Worm (Caenorhabditis elegans): Measurements from ENCODE around the gene twk-35.

- no peak for TF ChIP-seq pqm-1 (tag; optimal IDR thresholded peaks at IDR 0.05)
- no peak for TF ChIP-seq lin-39 (tag; optimal IDR thresholded peaks at IDR 0.05)
- no peak for TF ChIP-seq lin-35 (GFP tag; optimal IDR thresholded peaks at IDR 0.05)
- TF ChIP-seq ces-1 (GFP tag; optimal IDR thresholded peaks at IDR 0.05) = no peak
- TF ChIP-seq swsn-7 (tag; optimal IDR thresholded peaks at IDR 0.05) = no peak
- TF ChIP-seq isw-1 (GFP tag; IDR thresholded peaks at IDR 0.05) = no peak
- no peak for TF ChIP-seq nhr-237 (tag; optimal IDR thresholded peaks at IDR 0.05)
- TF ChIP-seq C34B4.2 (tag; optimal IDR thresholded peaks at IDR 0.05) = no peak
- no peak for TF ChIP-seq grh-1 (GFP tag; IDR thresholded peaks at IDR 0.05)
These were observed 32.4 kb upstream of the twk-35 start for ce11 chrV:20830409-20830808.

Measured in whole organism, L1 larva.